Fruit fly (Drosophila melanogaster): ENCODE data around the gene CG6527.

CG6527 gene

DNA sequence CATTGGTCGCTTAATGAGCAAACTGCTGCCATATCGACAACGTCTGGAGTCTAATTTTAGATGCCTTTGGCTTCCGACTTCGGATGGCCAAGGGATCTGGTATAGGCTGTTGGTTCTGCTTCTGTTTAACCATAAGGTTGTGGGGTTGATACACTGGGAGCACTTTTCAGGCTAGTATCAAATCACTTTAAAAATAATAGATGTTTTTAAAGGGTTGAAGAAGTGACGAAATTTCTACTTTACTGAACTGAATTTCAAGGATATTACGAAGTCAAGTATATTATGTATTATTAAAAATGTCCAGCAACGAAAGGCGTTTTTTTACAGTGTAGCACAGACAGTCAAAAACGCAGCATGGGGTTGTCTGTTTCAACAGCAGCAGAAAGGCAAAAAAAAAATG lies 4.4 kb downstream of the CG6527 start (continued):
- TF ChIP-seq CG11294 (GFP tag; IDR thresholded peaks at IDR 0.05) = 0 out of 2 replicates have a peak, but pooled peaks have one; percentile 37
- peak; percentile 56; the same call in 1 of the 2 replicates for TF ChIP-seq Gug (GFP tag; IDR thresholded peaks at IDR 0.05)
- no peak for TF ChIP-seq Eip93F (GFP tag; optimal IDR thresholded peaks at IDR 0.05)
- peak; percentile 73 for TF ChIP-seq pdm3 (GFP tag; optimal IDR thresholded peaks at IDR 0.05)
- TF ChIP-seq CG4318 (GFP tag; optimal IDR thresholded peaks at IDR 0.05) = no peak
- TF ChIP-seq Eip78C (GFP tag) = peak; percentile 96
- TF ChIP-seq esn (GFP tag; optimal IDR thresholded peaks at IDR 0.05) = peak; percentile 63
- TF ChIP-seq acj6 (GFP tag; optimal IDR thresholded peaks at IDR 0.05) = peak; percentile 75
- TF ChIP-seq CG6854 (GFP tag; optimal IDR thresholded peaks at IDR 0.05) = no peak
- TF ChIP-seq CG6808 (GFP tag; optimal IDR thresholded peaks at IDR 0.05) = peak; percentile 89
- TF ChIP-seq cyc (GFP tag; optimal IDR thresholded peaks at IDR 0.05) = peak; percentile 60
- peak; percentile 85 for TF ChIP-seq CG9139 (GFP tag; optimal IDR thresholded peaks at IDR 0.05)
- peak; percentile 83 to 92 for TF ChIP-seq ss (GFP tag; optimal IDR thresholded peaks at IDR 0.05)
- TF ChIP-seq achi (GFP tag; optimal IDR thresholded peaks at IDR 0.05) = peak; percentile 71
- peak; percentile 41 for TF ChIP-seq Hr4 (GFP tag; optimal IDR thresholded peaks at IDR 0.05)
- TF ChIP-seq CG11762 (GFP tag; optimal IDR thresholded peaks at IDR 0.05; ENCODE audit: insufficient read depth) = peak; percentile 60
- peak; percentile 90 for TF ChIP-seq CG6163 (GFP tag; IDR thresholded peaks at IDR 0.05)
- peak; percentile 90 for TF ChIP-seq CG10669 (GFP tag; optimal IDR thresholded peaks at IDR 0.05)
- TF ChIP-seq fkh (GFP tag; optimal IDR thresholded peaks at IDR 0.05) = no peak
- peak; percentile 51 for TF ChIP-seq Met (GFP tag; optimal IDR thresholded peaks at IDR 0.05)
- TF ChIP-seq CG8119 (GFP tag; IDR thresholded peaks at IDR 0.05) = peak; percentile 72
- peak; percentile 75 for TF ChIP-seq CG6792 (GFP tag; optimal IDR thresholded peaks at IDR 0.05)
- TF ChIP-seq Sox15 (GFP tag; optimal IDR thresholded peaks at IDR 0.05) = peak; percentile 30
- peak; percentile 60 for TF ChIP-seq CG34406 (GFP tag; optimal IDR thresholded peaks at IDR 0.05)
- TF ChIP-seq Lpt (GFP tag; optimal IDR thresholded peaks at IDR 0.05) = peak; percentile 60
- TF ChIP-seq CG3032 (tag; optimal IDR thresholded peaks at IDR 0.05) = peak; percentile 89
- TF ChIP-seq dsx (GFP tag; optimal IDR thresholded peaks at IDR 0.05; ENCODE audit: poor library complexity, severe bottlenecking) = peak; percentile 92
- peak; percentile 67 to 75 for TF ChIP-seq salr (GFP tag; optimal IDR thresholded peaks at IDR 0.05)
- TF ChIP-seq spab (GFP tag; optimal IDR thresholded peaks at IDR 0.05) = peak; percentile 79

DNA sequence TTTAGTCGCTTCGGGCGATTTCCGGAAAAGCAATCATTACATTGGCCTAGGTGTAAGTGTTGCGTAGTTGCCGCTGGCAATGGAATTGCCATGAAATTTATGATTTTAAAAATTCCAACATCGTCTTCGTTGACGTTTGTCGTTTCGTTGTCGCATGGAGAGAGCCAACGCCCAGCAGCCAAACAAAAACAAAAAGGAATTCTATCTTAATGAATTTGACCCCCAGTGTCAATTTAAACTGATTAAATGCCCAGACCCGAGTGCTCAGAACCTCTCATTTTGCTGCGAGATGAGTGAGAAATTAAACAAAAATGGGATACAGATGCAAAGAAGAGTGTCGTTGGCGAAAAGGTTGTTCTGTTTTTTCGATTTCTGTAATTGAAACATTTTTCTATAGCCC lies 5.7 kb downstream of the CG6527 start:
- no peak for TF ChIP-seq dsx (GFP tag; optimal IDR thresholded peaks at IDR 0.05; ENCODE audit: poor library complexity, severe bottlenecking)
- TF ChIP-seq svp (GFP tag) = peak; percentile 96

DNA sequence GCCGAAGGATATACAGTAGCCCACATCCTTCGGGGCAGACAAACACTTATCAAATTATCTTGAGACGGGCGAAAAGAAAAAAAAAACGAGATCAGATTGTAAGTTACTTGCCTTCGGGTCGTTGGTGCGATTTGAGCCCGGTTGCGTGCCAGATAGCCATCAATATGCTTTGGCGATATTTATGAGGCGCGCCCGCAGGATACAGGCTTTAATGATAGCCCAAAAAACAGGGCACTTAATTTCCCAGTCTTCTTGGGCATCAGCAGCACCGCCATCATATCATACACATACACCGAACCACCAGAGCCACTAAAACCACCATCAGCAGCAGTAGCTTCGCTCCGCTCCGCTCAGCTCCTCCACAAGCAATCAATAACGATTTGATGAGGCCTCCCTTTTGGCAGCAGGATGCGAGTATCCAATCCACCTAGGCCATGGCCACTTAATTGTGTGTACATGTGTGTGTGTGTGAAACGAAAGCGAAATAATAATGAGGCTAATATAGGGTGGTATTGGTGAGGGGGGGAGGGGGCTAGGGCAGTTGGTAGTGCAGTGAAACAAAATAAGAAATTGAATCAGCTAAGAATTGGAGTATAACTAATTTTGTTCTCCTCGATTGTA lies 7.9 kb downstream of the CG6527 start:
- TF ChIP-seq CG7368 (GFP tag; optimal IDR thresholded peaks at IDR 0.05) (no peak), CG15336 (GFP tag; IDR thresholded peaks at IDR 0.05) (no peak), CG11294 (GFP tag; IDR thresholded peaks at IDR 0.05) (no peak), achi (GFP tag; optimal IDR thresholded peaks at IDR 0.05) (no peak), ss (GFP tag; optimal IDR thresholded peaks at IDR 0.05) (peak in 1 of 2 experiments; percentile 88)

DNA sequence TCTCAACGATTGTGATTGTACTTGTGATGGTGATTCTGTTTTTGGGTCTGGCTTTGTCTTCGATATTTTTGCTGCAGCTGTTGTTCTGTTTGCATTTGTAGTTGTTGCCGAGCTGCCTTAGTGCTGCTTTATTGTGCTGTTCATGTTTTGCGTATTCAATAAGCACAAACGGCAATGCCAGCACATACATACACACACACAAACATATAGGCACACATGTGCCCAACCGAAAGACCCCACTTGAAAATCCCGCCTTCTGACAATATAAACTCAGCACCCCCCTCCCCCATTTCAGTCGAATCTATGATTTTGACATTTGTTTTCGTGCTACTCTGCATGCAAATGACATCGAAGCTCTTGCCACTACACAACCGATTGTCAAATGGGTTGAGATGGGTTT lies 8.8 kb downstream of the CG6527 start:
- TF ChIP-seq fkh (GFP tag; optimal IDR thresholded peaks at IDR 0.05) = peak; percentile 24
- no peak for TF ChIP-seq CG9139 (GFP tag; optimal IDR thresholded peaks at IDR 0.05)

DNA sequence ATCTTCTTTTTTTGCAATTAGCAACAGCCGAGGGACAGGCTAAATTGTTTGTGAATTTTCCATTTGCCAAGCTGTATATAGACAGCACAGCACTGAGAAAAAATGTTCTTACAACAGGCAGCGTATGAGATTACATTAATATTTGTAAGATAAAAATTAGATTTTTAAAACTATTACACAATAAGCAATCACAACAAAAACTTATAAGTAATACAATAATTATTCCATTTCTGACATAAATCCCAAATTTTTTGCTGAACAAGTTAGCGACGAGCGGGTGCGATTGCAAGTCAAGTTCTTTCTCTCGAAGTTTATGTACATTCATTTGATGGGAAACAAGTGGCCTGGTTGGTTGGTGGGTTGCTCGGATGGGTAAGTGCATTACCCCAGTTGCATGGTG lies 13.9 kb downstream of the CG6527 start:
- TF ChIP-seq cyc (GFP tag; optimal IDR thresholded peaks at IDR 0.05) = peak; percentile 27
- peak; percentile 60 for TF ChIP-seq Ets96B (tag; optimal IDR thresholded peaks at IDR 0.05)
- no peak for TF ChIP-seq Sox102F (GFP tag; optimal IDR thresholded peaks at IDR 0.05)
- peak; percentile 72 for TF ChIP-seq Eip78C (GFP tag)
- peak; percentile 28 for TF ChIP-seq esn (GFP tag; optimal IDR thresholded peaks at IDR 0.05)
- TF ChIP-seq dsx (GFP tag; optimal IDR thresholded peaks at IDR 0.05; ENCODE audit: poor library complexity, severe bottlenecking) = peak; percentile 62
- TF ChIP-seq CG6163 (GFP tag; IDR thresholded peaks at IDR 0.05) = 0 out of 3 replicates have a peak, but pooled peaks have one; percentile 31
- TF ChIP-seq ss (GFP tag; optimal IDR thresholded peaks at IDR 0.05) = no peak
- peak; percentile 50 for TF ChIP-seq CG15336 (GFP tag; IDR thresholded peaks at IDR 0.05)
- TF ChIP-seq CG32006 (GFP tag; optimal IDR thresholded peaks at IDR 0.05) = peak; percentile 52
- peak; percentile 63 for TF ChIP-seq svp (GFP tag)
- TF ChIP-seq CG6808 (GFP tag; optimal IDR thresholded peaks at IDR 0.05) = peak; percentile 31
- TF ChIP-seq CG11294 (GFP tag; IDR thresholded peaks at IDR 0.05) = no peak
- peak; percentile 31 for TF ChIP-seq topi (GFP tag; optimal IDR thresholded peaks at IDR 0.05)
- TF ChIP-seq Hr38 (GFP tag; optimal IDR thresholded peaks at IDR 0.05) = no peak
- no peak for TF ChIP-seq CG11902 (GFP tag; optimal IDR thresholded peaks at IDR 0.05)
- peak; percentile 31 for TF ChIP-seq Hr4 (GFP tag; optimal IDR thresholded peaks at IDR 0.05)
- no peak for TF ChIP-seq CG16779 (tag; optimal IDR thresholded peaks at IDR 0.05)
- no peak for TF ChIP-seq vri (GFP tag; optimal IDR thresholded peaks at IDR 0.05)
- no peak for TF ChIP-seq Hr39 (GFP tag; optimal IDR thresholded peaks at IDR 0.05)
- peak; percentile 38 for TF ChIP-seq achi (GFP tag; optimal IDR thresholded peaks at IDR 0.05)

Data from whole organism, prepupa.